Worm (Caenorhabditis elegans) whole organism, L1 larva: ENCODE measurements around the gene mpst-2.

Source experiments
- ama-1 ChIP-seq: fragments of 150-350 bp; optimal IDR thresholded peaks from 2 replicates; lab custom pipeline; 2014
- blmp-1 ChIP-seq: fragments of 150-350 bp; optimal IDR thresholded peaks from 2 replicates; lab custom pipeline; 2014; ENCODE audit warnings: missing biosample characterization, missing genetic modification characterization
- efl-3 ChIP-seq: fragments of 200-800 bp; sonication (Bioruptor generic); optimal IDR thresholded peaks from 2 replicates; lab custom pipeline; 2018; ENCODE audit warnings: mild to moderate bottlenecking, missing genetic modification characterization, missing compliant biosample characterization
- egl-27 ChIP-seq, 2 experiments: fragments of 150-350 bp in 1 of 2; sonication (generic microtip); optimal IDR thresholded peaks; 3 replicates each; lab custom pipeline; 2017 to 2018; ENCODE audit warnings: missing biosample characterization in 2 of 2, missing genetic modification characterization in 2 of 2, missing genetic modification reagents in 2 of 2
- fkh-8 ChIP-seq: sonication (generic microtip); optimal IDR thresholded peaks from 2 replicates; lab custom pipeline; 2016; ENCODE audit warnings: mild to moderate bottlenecking, missing genetic modification characterization, missing compliant biosample characterization
- nhr-11 ChIP-seq: fragments of 150-350 bp; optimal IDR thresholded peaks from 2 replicates; lab custom pipeline; 2014; ENCODE audit warnings: missing biosample characterization, missing genetic modification characterization
- nhr-12 ChIP-seq: sonication (generic microtip); optimal IDR thresholded peaks from 2 replicates; lab custom pipeline; 2017; ENCODE audit warnings: missing biosample characterization, missing genetic modification characterization
- nhr-28 ChIP-seq: fragments of 150-350 bp; optimal IDR thresholded peaks from 2 replicates; lab custom pipeline; 2014; ENCODE audit warnings: missing biosample characterization, missing genetic modification characterization
- nhr-77 ChIP-seq: fragments of 150-350 bp; optimal IDR thresholded peaks from 2 replicates; lab custom pipeline; 2014; ENCODE audit warnings: missing biosample characterization, missing genetic modification characterization
- pqm-1 ChIP-seq: sonication (generic microtip); optimal IDR thresholded peaks from 3 replicates; lab custom pipeline; 2017; ENCODE audit warnings: missing biosample characterization, missing genetic modification characterization
- snpc-4 ChIP-seq: fragments of 150-350 bp; optimal IDR thresholded peaks from 2 replicates; lab custom pipeline; 2014; ENCODE audit warnings: missing biosample characterization, missing genetic modification characterization
- swsn-7 ChIP-seq: sonication (generic microtip); optimal IDR thresholded peaks from 2 replicates; lab custom pipeline; 2016; ENCODE audit warnings: missing genetic modification characterization, missing compliant biosample characterization
- tbx-2 ChIP-seq: sonication (generic microtip); optimal IDR thresholded peaks from 2 replicates; lab custom pipeline; 2016; ENCODE audit warnings: missing genetic modification characterization, missing compliant biosample characterization
- unc-30 ChIP-seq: sonication (generic microtip); optimal IDR thresholded peaks from 2 replicates; lab custom pipeline; 2017; ENCODE audit warnings: missing biosample characterization, missing genetic modification characterization

ce11 chrV:14876257-14876656 lies 17.0 kb downstream of the mpst-2 start:
- TF ChIP-seq pqm-1 (tag; lab: Kevin White, UChicago) (no peak), unc-30 (no peak), ama-1 (no peak), blmp-1 (no peak), nhr-28 (tag; lab: Kevin White, UChicago) (no peak), tbx-2 (tag; lab: Kevin White, UChicago) (peak; percentile 21), snpc-4 (tag; lab: Kevin White, UChicago) (peak; percentile 96), nhr-12 (tag; lab: Kevin White, UChicago) (no peak), fkh-8 (tag; lab: Kevin White, UChicago) (no peak), egl-27 (tag; optimal IDR thresholded peaks at IDR 0.05; lab: Kevin White, UChicago) (no peak), efl-3 (GFP tag; lab: Kevin White, UChicago) (no peak), nhr-77 (tag; lab: Kevin White, UChicago) (peak; percentile 46), swsn-7 (tag; lab: Kevin White, UChicago) (peak; percentile 56), nhr-11 (tag; lab: Kevin White, UChicago) (no peak)
